Worm (Caenorhabditis elegans) whole organism, L4 larva: ENCODE data around the gene ttr-49.

ENCODE experiments used
- T26A8.4 ChIP-seq: fragments of 200-800 bp; sonication (Bioruptor generic); IDR thresholded peaks from 2 replicates; pipeline ENCODE4 v1.3.6; 2022; ENCODE audit warnings: missing genetic modification characterization, missing compliant biosample characterization
- Y48G9A.11 ChIP-seq: fragments of 200-800 bp; sonication (Bioruptor generic); IDR thresholded peaks from 2 replicates; pipeline ENCODE4 v1.3.6; 2022; ENCODE audit warnings: missing genetic modification reagents, missing genetic modification characterization, missing compliant biosample characterization
- Y75B8A.6 ChIP-seq: fragments of 200-800 bp; sonication (Bioruptor generic); IDR thresholded peaks from 2 replicates; pipeline ENCODE4 v1.3.6; 2022; ENCODE audit warnings: missing genetic modification reagents, missing genetic modification characterization, missing compliant biosample characterization
- ZK546.5 ChIP-seq, 2 experiments: sonication (generic microtip); optimal IDR thresholded peaks; 2 replicates each; lab custom pipeline; 2017; ENCODE audit warnings: missing biosample characterization in 2 of 2, missing genetic modification characterization in 2 of 2
- aly-2 ChIP-seq: sonication (generic microtip); optimal IDR thresholded peaks from 2 replicates; lab custom pipeline; 2018; ENCODE audit warnings: missing biosample characterization, missing genetic modification characterization
- ama-1 ChIP-seq: fragments of 150-350 bp; optimal IDR thresholded peaks from 2 replicates; lab custom pipeline; 2014; ENCODE audit warnings: inconsistent platforms, mixed read lengths
- arid-1 ChIP-seq: fragments of 200-800 bp; sonication (Bioruptor generic); conservative IDR thresholded peaks from 2 replicates; pipeline ENCODE4 v1.3.6; 2022; ENCODE audit warnings: missing genetic modification reagents, missing genetic modification characterization, missing compliant biosample characterization
- ces-1 ChIP-seq: fragments of 150-350 bp; sonication (generic microtip); optimal IDR thresholded peaks from 4 replicates; lab custom pipeline; 2014; ENCODE audit warnings: missing biosample characterization, missing genetic modification reagents, missing genetic modification characterization
- ctbp-1 ChIP-seq: fragments of 200-800 bp; sonication (Bioruptor generic); IDR thresholded peaks from 2 replicates; pipeline ENCODE4 v1.3.6; 2022; ENCODE audit warnings: missing genetic modification reagents, missing genetic modification characterization, missing compliant biosample characterization
- dmd-6 ChIP-seq: fragments of 200-800 bp; sonication (Bioruptor generic); IDR thresholded peaks from 2 replicates; pipeline ENCODE4 v1.3.6; 2022; ENCODE audit warnings: missing genetic modification reagents, missing genetic modification characterization, missing compliant biosample characterization
- duxl-1 ChIP-seq: sonication (generic microtip); optimal IDR thresholded peaks from 2 replicates; lab custom pipeline; 2016; ENCODE audit warnings: mild to moderate bottlenecking, missing genetic modification characterization, moderate library complexity, missing compliant biosample characterization; ENCODE audit not compliant: poor library complexity
- dve-1 ChIP-seq: sonication (generic microtip); optimal IDR thresholded peaks from 2 replicates; lab custom pipeline; 2017; ENCODE audit warnings: antibody characterized with exemption, mild to moderate bottlenecking, missing genetic modification characterization, missing compliant biosample characterization; ENCODE audit not compliant: insufficient read depth
- fkh-10 ChIP-seq: fragments of 150-350 bp; optimal IDR thresholded peaks from 2 replicates; lab custom pipeline; 2014; ENCODE audit warnings: missing biosample characterization, missing genetic modification reagents, missing genetic modification characterization
- hif-1 ChIP-seq, 2 experiments: sonication (generic microtip); optimal IDR thresholded peaks; 2 replicates each; lab custom pipeline; 2016 to 2017; ENCODE audit warnings: missing compliant biosample characterization in 2 of 2, missing genetic modification characterization in 2 of 2, missing genetic modification reagents in 2 of 2, missing genotype in 2 of 2, mild to moderate bottlenecking in 1 of 2
- hlh-30 ChIP-seq: sonication (generic microtip); optimal IDR thresholded peaks from 2 replicates; lab custom pipeline; 2017; ENCODE audit warnings: antibody characterized with exemption, mild to moderate bottlenecking, missing genetic modification characterization, missing compliant biosample characterization; ENCODE audit not compliant: insufficient read depth
- hmg-1.1 ChIP-seq: fragments of 200-800 bp; sonication (Bioruptor generic); IDR thresholded peaks from 2 replicates; pipeline ENCODE4 v1.3.6; 2022; ENCODE audit warnings: missing genetic modification reagents, missing genetic modification characterization, missing compliant biosample characterization
- madf-5 ChIP-seq, 2 experiments: fragments of 200-800 bp; sonication (Bioruptor generic); IDR thresholded peaks; 2 replicates each; pipeline ENCODE4 v1.3.6; 2022; ENCODE audit warnings: missing compliant biosample characterization in 2 of 2, missing genetic modification characterization in 2 of 2
- nhr-102 ChIP-seq: sonication (generic microtip); optimal IDR thresholded peaks from 2 replicates; lab custom pipeline; 2016; ENCODE audit warnings: mild to moderate bottlenecking, missing genetic modification characterization, moderate library complexity, missing compliant biosample characterization
- nhr-237 ChIP-seq: sonication (generic microtip); optimal IDR thresholded peaks from 2 replicates; lab custom pipeline; 2017; ENCODE audit warnings: missing biosample characterization, missing genetic modification characterization
- nhr-25 ChIP-seq: sonication (generic microtip); optimal IDR thresholded peaks from 2 replicates; lab custom pipeline; 2017; ENCODE audit warnings: missing genetic modification characterization, mild to moderate bottlenecking, missing compliant biosample characterization, antibody characterized with exemption, moderate library complexity, borderline replicate concordance; ENCODE audit not compliant: insufficient read depth
- nhr-28 ChIP-seq: fragments of 150-350 bp; optimal IDR thresholded peaks from 2 replicates; lab custom pipeline; 2014; ENCODE audit warnings: missing biosample characterization, missing genetic modification characterization
- nhr-48 ChIP-seq: sonication (generic microtip); optimal IDR thresholded peaks from 2 replicates; lab custom pipeline; 2016; ENCODE audit warnings: mild to moderate bottlenecking, missing genetic modification characterization, missing compliant biosample characterization
- nhr-76 ChIP-seq: fragments of 150-350 bp; optimal IDR thresholded peaks from 2 replicates; lab custom pipeline; 2014; ENCODE audit warnings: missing biosample characterization, missing genetic modification characterization
- pha-4 ChIP-seq, 2 experiments: fragments of 150-350 bp in 1 of 2; fragments of 200-800 bp in 1 of 2; sonication (Bioruptor generic) in 1 of 2; IDR thresholded peaks in 1 of 2; optimal IDR thresholded peaks in 1 of 2; 2 replicates each; pipeline versions ENCODE4 v1.3.6 to Lab custom; 2014 to 2022; ENCODE audit warnings: missing genetic modification characterization in 2 of 2, missing genetic modification reagents in 2 of 2, missing biosample characterization in 1 of 2, missing compliant biosample characterization in 1 of 2
- pqm-1 ChIP-seq: sonication (generic microtip); optimal IDR thresholded peaks from 2 replicates; lab custom pipeline; 2017; ENCODE audit warnings: missing biosample characterization, missing genetic modification characterization
- sdz-12 ChIP-seq: fragments of 200-800 bp; sonication (Bioruptor generic); optimal IDR thresholded peaks from 2 replicates; lab custom pipeline; 2018; ENCODE audit warnings: mild to moderate bottlenecking, missing genetic modification characterization, missing compliant biosample characterization
- set-16 ChIP-seq: fragments of 200-800 bp; sonication (Bioruptor generic); IDR thresholded peaks from 2 replicates; pipeline ENCODE4 v1.3.6; 2022; ENCODE audit warnings: missing genetic modification reagents, missing genetic modification characterization, missing compliant biosample characterization
- snpc-1.2 ChIP-seq: fragments of 200-800 bp; sonication (Bioruptor generic); IDR thresholded peaks from 2 replicates; pipeline ENCODE4 v1.3.6; 2022; ENCODE audit warnings: missing genetic modification reagents, missing genetic modification characterization, missing compliant biosample characterization
- spr-1 ChIP-seq: sonication (generic microtip); optimal IDR thresholded peaks from 2 replicates; lab custom pipeline; 2016; ENCODE audit warnings: mild to moderate bottlenecking, missing genetic modification characterization, missing compliant biosample characterization
- tag-97 ChIP-seq: fragments of 200-800 bp; sonication (Bioruptor generic); IDR thresholded peaks from 2 replicates; pipeline ENCODE4 v1.3.6; 2022; ENCODE audit warnings: missing genetic modification characterization, missing compliant biosample characterization
- tra-1 ChIP-seq: fragments of 200-800 bp; sonication (Bioruptor generic); IDR thresholded peaks from 2 replicates; pipeline ENCODE4 v1.3.6; 2022; ENCODE audit warnings: missing genetic modification reagents, missing genetic modification characterization, missing compliant biosample characterization
- unc-62 ChIP-seq, 3 experiments: fragments of 150-350 bp in 1 of 3; sonication (generic microtip); optimal IDR thresholded peaks in 2 of 3; peaks in 1 of 3; 1 replicate in 1 of 3; 2 replicates in 2 of 3; lab custom pipeline; 2014 to 2017; ENCODE audit warnings: missing biosample characterization in 3 of 3, missing genetic modification characterization in 3 of 3, missing genetic modification reagents in 3 of 3, missing genotype in 1 of 3
- vab-7 ChIP-seq: fragments of 200-800 bp; sonication (Bioruptor generic); IDR thresholded peaks from 2 replicates; pipeline ENCODE4 v1.3.6; 2022; ENCODE audit warnings: missing genetic modification reagents, missing genetic modification characterization, missing compliant biosample characterization
- zfp-2 ChIP-seq: sonication (generic microtip); optimal IDR thresholded peaks from 2 replicates; lab custom pipeline; 2016; ENCODE audit warnings: mild to moderate bottlenecking, missing genetic modification characterization, missing compliant biosample characterization
- zip-2 ChIP-seq: fragments of 150-350 bp; optimal IDR thresholded peaks from 2 replicates; lab custom pipeline; 2014; ENCODE audit warnings: missing biosample characterization, missing genetic modification characterization

ttr-49 gene

DNA sequence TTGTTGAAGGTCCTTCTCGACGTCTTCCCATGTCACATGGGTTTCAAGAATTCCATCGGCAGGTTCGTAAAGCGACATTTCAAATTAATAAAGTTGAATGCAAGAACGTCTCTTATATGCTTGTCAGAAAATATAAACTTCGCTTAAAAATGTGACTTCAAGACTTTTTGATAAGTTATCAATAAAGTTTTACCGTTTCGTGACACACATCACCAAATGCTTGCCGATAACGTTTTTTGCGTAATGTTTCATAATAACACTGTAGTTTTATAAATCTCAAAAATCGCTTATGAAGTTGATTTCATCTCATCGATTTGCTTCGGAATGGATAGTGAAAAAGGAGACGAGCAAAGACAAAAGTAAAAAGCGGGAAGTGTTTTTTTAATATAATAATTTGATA, 17.2 kb upstream of the ttr-49 start, which contains the start of gene E02C12.8 (continued):
- TF ChIP-seq arid-1 (GFP tag; lab: Robert Waterston, UW): no peak
- no peak for TF ChIP-seq nhr-25 (tag; lab: Kevin White, UChicago)
- TF ChIP-seq fkh-10 (GFP tag; lab: Kevin White, UChicago): no peak
- TF ChIP-seq dve-1 (tag; lab: Kevin White, UChicago): peak; percentile 56
- no peak for TF ChIP-seq Y48G9A.11 (GFP tag; lab: Robert Waterston, UW)
- TF ChIP-seq tag-97: no peak
- no peak for TF ChIP-seq T26A8.4 (GFP tag; lab: Robert Waterston, UW)
- no peak for TF ChIP-seq hif-1 (tag; optimal IDR thresholded peaks at IDR 0.05; lab: Kevin White, UChicago)

DNA sequence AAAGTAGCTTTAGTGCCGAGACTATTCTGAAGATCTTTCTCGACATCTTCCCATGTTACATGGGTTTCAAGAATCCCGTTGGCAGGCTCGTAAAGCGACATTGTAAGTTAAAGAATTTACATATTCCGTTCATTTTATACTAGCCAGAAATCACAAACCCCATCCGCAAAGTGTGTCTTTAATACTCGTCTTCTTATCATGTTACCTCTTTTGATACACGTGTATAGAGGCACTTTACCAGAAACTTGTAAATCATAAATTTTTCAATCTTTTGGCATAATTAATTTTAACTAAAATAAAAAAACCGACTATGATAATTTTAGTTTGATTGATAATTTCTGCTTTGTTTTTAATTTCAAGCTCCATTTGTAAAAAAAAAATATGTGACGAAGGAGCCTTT, 14.7 kb upstream of the ttr-49 start, which contains the start of gene E02C12.6:
Gene E02C12.6, minus strand, starts transcription at position 101 of the 400 bp plus-strand sequence.
- no peak for TF ChIP-seq nhr-237
- peak; percentile 10 for TF ChIP-seq nhr-28 (tag; lab: Kevin White, UChicago)
- TF ChIP-seq pqm-1 (tag; lab: Kevin White, UChicago): peak; percentile 51
- TF ChIP-seq zfp-2: no peak
- TF ChIP-seq dmd-6 (GFP tag; lab: Robert Waterston, UW): peak; percentile 12; the same call in 1 of the 2 replicates
- TF ChIP-seq, all 104 proteins: peak for 3

DNA sequence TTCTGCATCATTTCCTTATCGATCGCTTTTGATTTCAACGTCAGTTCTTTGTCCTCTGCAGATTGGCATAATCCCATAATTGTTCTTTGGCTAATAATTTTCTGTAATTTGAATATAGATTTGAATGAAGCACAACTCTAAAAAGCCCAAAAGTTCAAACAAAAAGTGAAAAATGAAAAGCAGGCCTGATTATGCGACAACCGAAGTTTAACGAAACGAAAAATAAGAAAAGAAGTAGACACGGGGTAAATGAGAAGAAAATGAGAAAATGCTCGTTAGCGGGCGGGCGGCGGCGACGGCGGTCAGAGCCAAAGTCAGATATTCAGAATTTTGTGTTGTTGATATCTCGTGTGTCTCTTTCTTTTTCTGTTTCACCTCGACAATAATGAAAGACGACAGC, 3.4 kb upstream of the ttr-49 start, which contains the start of gene gpa-3:
Gene gpa-3, minus strand, starts transcription at position 101 of the 400 bp plus-strand sequence.
- TF ChIP-seq hlh-30 (tag; lab: Kevin White, UChicago) (no peak), unc-62 (GFP tag; optimal IDR thresholded peaks at IDR 0.05 in 1 of 2; lab: Kevin White, UChicago) (peak in 1 of 2 experiments; percentile 68), unc-62 (tag; optimal IDR thresholded peaks at IDR 0.05; lab: Kevin White, UChicago) (no peak), ama-1 (no peak), Y48G9A.11 (GFP tag; lab: Robert Waterston, UW) (no peak), nhr-28 (tag; lab: Kevin White, UChicago) (no peak), tag-97 (no peak), aly-2 (tag; lab: Kevin White, UChicago) (no peak), vab-7 (GFP tag; lab: Robert Waterston, UW) (no peak)

DNA sequence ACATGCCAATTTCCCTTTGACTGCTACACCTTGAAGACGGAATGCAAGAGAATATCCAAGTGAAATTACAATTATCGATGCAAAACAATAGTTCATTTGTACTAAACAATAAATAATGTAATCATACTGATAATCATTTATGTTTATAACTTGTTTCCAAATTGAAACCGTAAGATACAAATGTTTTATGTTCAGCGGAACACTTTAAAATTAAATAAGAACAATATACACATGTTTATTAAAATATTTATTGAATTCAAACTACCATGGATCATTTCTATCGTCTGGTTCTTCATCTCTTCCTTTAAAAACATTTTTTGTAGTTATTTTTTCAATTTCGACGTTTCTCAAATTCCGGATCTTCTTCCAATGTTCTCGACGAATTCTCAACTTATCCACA, 944 bp downstream of the ttr-49 start, which contains the start of gene ttr-40:
Gene ttr-40, minus strand, starts transcription at position 101 of the 400 bp plus-strand sequence.
- TF ChIP-seq madf-5 (GFP tag; IDR thresholded peaks at IDR 0.05; lab: Robert Waterston, UW) (no peak), zip-2 (no peak), nhr-48 (tag; lab: Kevin White, UChicago) (no peak), snpc-1.2 (no peak), ctbp-1 (GFP tag; lab: Robert Waterston, UW) (no peak), arid-1 (GFP tag; lab: Robert Waterston, UW) (no peak), spr-1 (tag; lab: Kevin White, UChicago) (no peak), pha-4 (GFP tag; IDR thresholded peaks at IDR 0.05; lab: Robert Waterston, UW) (no peak), pha-4 (tag; optimal IDR thresholded peaks at IDR 0.05; lab: Kevin White, UChicago) (no peak), nhr-102 (no peak), Y48G9A.11 (GFP tag; lab: Robert Waterston, UW) (no peak), duxl-1 (tag; lab: Kevin White, UChicago) (no peak), ces-1 (GFP tag; lab: Kevin White, UChicago) (no peak), set-16 (GFP tag; lab: Robert Waterston, UW) (no peak), Y75B8A.6 (GFP tag; lab: Robert Waterston, UW) (no peak), sdz-12 (no peak), nhr-76 (no peak), hmg-1.1 (no peak), tra-1 (no peak), ZK546.5 (tag; optimal IDR thresholded peaks at IDR 0.05; lab: Kevin White, UChicago) (no peak)
